Worm (Caenorhabditis elegans): Measurements from ENCODE around the gene coh-1.

- TF ChIP-seq nhr-237 (tag; optimal IDR thresholded peaks at IDR 0.05) = no peak
- TF ChIP-seq fos-1 (tag; optimal IDR thresholded peaks at IDR 0.05) = no peak
- no peak for TF ChIP-seq egl-27 (tag; optimal IDR thresholded peaks at IDR 0.05)
- no peak for TF ChIP-seq snpc-4 (tag; optimal IDR thresholded peaks at IDR 0.05)
- no peak for TF ChIP-seq nhr-77 (tag; optimal IDR thresholded peaks at IDR 0.05)
- TF ChIP-seq lin-13 (GFP tag; optimal IDR thresholded peaks at IDR 0.05) = no peak
- TF ChIP-seq ceh-82 (tag; optimal IDR thresholded peaks at IDR 0.05) = no peak
- no peak for TF ChIP-seq nhr-76 (tag; optimal IDR thresholded peaks at IDR 0.05)
- TF ChIP-seq ztf-11 (tag; optimal IDR thresholded peaks at IDR 0.05) = no peak
- TF ChIP-seq nhr-28 (tag; optimal IDR thresholded peaks at IDR 0.05) = no peak
- peak in 1 of 2 experiments; percentile 50 for TF ChIP-seq unc-62 (GFP tag; optimal IDR thresholded peaks at IDR 0.05 in 1 of 2)
- no peak for TF ChIP-seq unc-62 (tag; optimal IDR thresholded peaks at IDR 0.05)
- no peak for TF ChIP-seq snpc-1.2 (GFP tag; IDR thresholded peaks at IDR 0.05)
- no peak for TF ChIP-seq aly-2 (tag; optimal IDR thresholded peaks at IDR 0.05)
Observed at ce11 chrX:7464389-7464788, 10.4 kb downstream of the coh-1 start.
